Worm (Caenorhabditis elegans) whole organism, L3 larva: ENCODE results near the gene tsp-8.
A peak's percentile ranks its signal among the peaks of the same experiment; 100 is the strongest.

Experiments
- ZK546.5 ChIP-seq: sonication (generic microtip); optimal IDR thresholded peaks from 2 replicates; lab custom pipeline; 2017; ENCODE audit warnings: missing biosample characterization, missing genetic modification characterization
- aly-2 ChIP-seq: fragments of 150-350 bp; optimal IDR thresholded peaks from 2 replicates; lab custom pipeline; 2014; ENCODE audit warnings: missing biosample characterization, missing genetic modification characterization
- ceh-16 ChIP-seq: sonication (generic microtip); optimal IDR thresholded peaks from 2 replicates; lab custom pipeline; 2017; ENCODE audit warnings: missing biosample characterization, missing genetic modification characterization
- ceh-28 ChIP-seq: fragments of 150-350 bp; optimal IDR thresholded peaks from 2 replicates; lab custom pipeline; 2014; ENCODE audit warnings: missing biosample characterization, missing genetic modification reagents, missing genetic modification characterization
- ceh-82 ChIP-seq: fragments of 150-350 bp; optimal IDR thresholded peaks from 2 replicates; lab custom pipeline; 2014; ENCODE audit warnings: missing biosample characterization, missing genetic modification characterization
- ceh-9 ChIP-seq: sonication (generic microtip); optimal IDR thresholded peaks from 2 replicates; lab custom pipeline; 2018; ENCODE audit warnings: missing biosample characterization, missing genetic modification characterization
- daf-12 ChIP-seq: fragments of 150-350 bp; optimal IDR thresholded peaks from 2 replicates; lab custom pipeline; 2014; ENCODE audit warnings: missing biosample characterization, missing genetic modification reagents, missing genetic modification characterization
- egl-27 ChIP-seq: sonication (generic microtip); optimal IDR thresholded peaks from 4 replicates; lab custom pipeline; 2017; ENCODE audit warnings: missing biosample characterization, missing genetic modification reagents, missing genetic modification characterization
- egl-5 ChIP-seq: fragments of 150-350 bp; optimal IDR thresholded peaks from 2 replicates; lab custom pipeline; 2017; ENCODE audit warnings: missing biosample characterization, missing genetic modification reagents, missing genetic modification characterization, inconsistent platforms
- elt-2 ChIP-seq: sonication (generic microtip); optimal IDR thresholded peaks from 2 replicates; lab custom pipeline; 2016; ENCODE audit warnings: missing genetic modification reagents, mild to moderate bottlenecking, missing genetic modification characterization, missing compliant biosample characterization
- elt-3 ChIP-seq, 3 experiments: fragments of 150-350 bp in 1 of 3; sonication (generic microtip) in 2 of 3; optimal IDR thresholded peaks; 2 replicates in 2 of 3; 4 replicates in 1 of 3; lab custom pipeline; 2014 to 2017; ENCODE audit warnings: missing biosample characterization in 3 of 3, missing genetic modification characterization in 3 of 3
- fkh-10 ChIP-seq: sonication (generic microtip); optimal IDR thresholded peaks from 2 replicates; lab custom pipeline; 2017; ENCODE audit warnings: missing biosample characterization, missing genetic modification reagents, missing genetic modification characterization
- fos-1 ChIP-seq: fragments of 150-350 bp; optimal IDR thresholded peaks from 2 replicates; lab custom pipeline; 2014; ENCODE audit warnings: missing biosample characterization, missing genetic modification characterization
- hmg-11 ChIP-seq: sonication (generic microtip); optimal IDR thresholded peaks from 2 replicates; lab custom pipeline; 2016; ENCODE audit warnings: missing genetic modification characterization, missing compliant biosample characterization
- jun-1 ChIP-seq: fragments of 150-350 bp; optimal IDR thresholded peaks from 2 replicates; lab custom pipeline; 2014; ENCODE audit warnings: missing biosample characterization, missing genetic modification reagents, missing genetic modification characterization
- lin-15B ChIP-seq: fragments of 150-350 bp; optimal IDR thresholded peaks from 2 replicates; lab custom pipeline; 2014; ENCODE audit warnings: missing biosample characterization, missing genetic modification characterization
- mml-1 ChIP-seq: fragments of 150-350 bp; sonication (generic microtip); optimal IDR thresholded peaks from 3 replicates; lab custom pipeline; 2014; ENCODE audit warnings: missing biosample characterization, missing genetic modification characterization
- nfya-1 ChIP-seq: sonication (generic microtip); optimal IDR thresholded peaks from 2 replicates; lab custom pipeline; 2017; ENCODE audit warnings: missing genetic modification characterization, mild to moderate bottlenecking, missing compliant biosample characterization, antibody characterized with exemption, moderate library complexity; ENCODE audit not compliant: insufficient read depth
- nhr-11 ChIP-seq: fragments of 150-350 bp; optimal IDR thresholded peaks from 2 replicates; lab custom pipeline; 2014; ENCODE audit warnings: missing biosample characterization, missing genetic modification characterization
- nhr-12 ChIP-seq: fragments of 150-350 bp; optimal IDR thresholded peaks from 2 replicates; lab custom pipeline; 2014; ENCODE audit warnings: missing biosample characterization, missing genetic modification characterization
- nhr-23 ChIP-seq: fragments of 150-350 bp; optimal IDR thresholded peaks from 2 replicates; lab custom pipeline; 2014; ENCODE audit warnings: missing biosample characterization, missing genetic modification reagents, missing genetic modification characterization
- nhr-237 ChIP-seq: fragments of 150-350 bp; optimal IDR thresholded peaks from 2 replicates; lab custom pipeline; 2014; ENCODE audit warnings: missing biosample characterization, missing genetic modification characterization
- nhr-25 ChIP-seq: sonication (generic microtip); optimal IDR thresholded peaks from 2 replicates; lab custom pipeline; 2017; ENCODE audit warnings: missing biosample characterization, missing genetic modification characterization
- nhr-28 ChIP-seq: fragments of 150-350 bp; optimal IDR thresholded peaks from 2 replicates; lab custom pipeline; 2014; ENCODE audit warnings: missing biosample characterization, missing genetic modification characterization
- nhr-43 ChIP-seq: sonication (generic microtip); optimal IDR thresholded peaks from 2 replicates; lab custom pipeline; 2016; ENCODE audit warnings: mild to moderate bottlenecking, missing genetic modification characterization, missing compliant biosample characterization; ENCODE audit not compliant: poor library complexity, severe bottlenecking
- nhr-76 ChIP-seq: fragments of 150-350 bp; sonication (generic microtip); optimal IDR thresholded peaks from 5 replicates; lab custom pipeline; 2014; ENCODE audit warnings: missing biosample characterization, missing genetic modification characterization
- nhr-77 ChIP-seq: fragments of 150-350 bp; optimal IDR thresholded peaks from 2 replicates; lab custom pipeline; 2014; ENCODE audit warnings: missing biosample characterization, missing genetic modification characterization
- pha-4 ChIP-seq: fragments of 150-350 bp; optimal IDR thresholded peaks from 2 replicates; lab custom pipeline; 2014; ENCODE audit warnings: missing biosample characterization, missing genetic modification reagents, missing genetic modification characterization
- pqm-1 ChIP-seq: fragments of 150-350 bp; optimal IDR thresholded peaks from 2 replicates; lab custom pipeline; 2017; ENCODE audit warnings: missing biosample characterization, missing genetic modification characterization, inconsistent platforms
- sea-2 ChIP-seq: fragments of 150-350 bp; sonication (generic microtip); optimal IDR thresholded peaks from 4 replicates; lab custom pipeline; 2014; ENCODE audit warnings: missing biosample characterization, missing genetic modification reagents, missing genetic modification characterization
- skn-1 ChIP-seq: fragments of 150-350 bp; optimal IDR thresholded peaks from 2 replicates; lab custom pipeline; 2014; ENCODE audit warnings: missing biosample characterization, missing genetic modification characterization
- unc-39 ChIP-seq: sonication (generic microtip); optimal IDR thresholded peaks from 4 replicates; lab custom pipeline; 2017; ENCODE audit warnings: missing biosample characterization, missing genetic modification characterization
- zag-1 ChIP-seq: fragments of 150-350 bp; optimal IDR thresholded peaks from 2 replicates; lab custom pipeline; 2014; ENCODE audit warnings: missing biosample characterization, missing genetic modification characterization
- ztf-11 ChIP-seq: fragments of 150-350 bp; optimal IDR thresholded peaks from 2 replicates; lab custom pipeline; 2014; ENCODE audit warnings: missing biosample characterization, missing genetic modification characterization

The tsp-8 gene

DNA sequence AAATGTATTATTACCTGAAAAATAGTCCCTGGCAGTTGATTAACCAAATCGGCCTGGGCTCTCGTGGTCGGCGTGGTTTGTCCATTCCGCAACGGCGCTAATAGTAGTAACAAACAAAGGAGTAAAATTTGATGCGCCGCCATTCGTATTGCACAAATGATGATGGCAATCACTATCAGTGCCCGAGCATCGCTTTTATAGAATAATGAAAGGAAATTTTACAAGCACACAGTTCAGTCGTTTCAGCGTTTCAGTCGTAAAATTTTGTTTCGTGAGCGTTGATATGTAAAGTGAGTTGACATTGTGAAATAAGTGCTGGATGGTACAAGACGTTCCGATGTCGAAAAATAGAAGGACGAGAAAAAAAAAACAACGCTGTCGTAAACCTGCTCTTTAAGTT is 42.4 kb upstream of the tsp-8 start, which contains the start of gene Y16B4A.2:
Gene Y16B4A.2, minus strand, starts transcription at position 170 of the 400 bp plus-strand sequence.
- TF ChIP-seq egl-5 (tag; lab: Kevin White, UChicago) (no peak), pqm-1 (peak; percentile 51), daf-12 (tag; lab: Kevin White, UChicago) (no peak), nhr-76 (tag; lab: Kevin White, UChicago) (no peak), elt-2 (tag; lab: Kevin White, UChicago) (peak; percentile 53), aly-2 (no peak)

DNA sequence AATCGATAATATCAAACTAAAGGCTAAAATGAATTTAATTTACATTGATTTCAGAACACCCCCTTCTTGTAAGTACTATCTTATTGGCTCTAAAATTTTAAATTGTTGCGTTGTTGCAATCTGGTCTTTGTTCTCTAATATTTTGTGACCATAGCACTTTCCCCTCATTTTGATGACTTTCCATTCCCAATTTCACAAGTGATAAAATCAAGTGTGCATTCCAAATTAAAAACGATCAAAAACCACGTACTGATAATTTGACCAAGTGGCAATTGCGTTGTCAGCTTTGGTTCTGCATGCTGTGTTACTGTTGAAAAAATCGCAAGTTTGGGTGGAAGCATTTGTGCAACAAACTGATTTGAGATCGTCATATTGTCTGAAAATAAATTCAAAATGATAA is 41.0 kb upstream of the tsp-8 start:
- TF ChIP-seq elt-2 (tag; lab: Kevin White, UChicago) (peak; percentile 69), pqm-1 (peak; percentile 54), ztf-11 (tag; lab: Kevin White, UChicago) (no peak), egl-5 (tag; lab: Kevin White, UChicago) (no peak), nhr-237 (tag; lab: Kevin White, UChicago) (no peak), nhr-43 (tag; lab: Kevin White, UChicago) (no peak), unc-39 (tag; lab: Kevin White, UChicago) (no peak), sea-2 (no peak), ceh-28 (tag; lab: Kevin White, UChicago) (no peak), nhr-77 (tag; lab: Kevin White, UChicago) (no peak)
- TF ChIP-seq, all 47 proteins: peak for 2

DNA sequence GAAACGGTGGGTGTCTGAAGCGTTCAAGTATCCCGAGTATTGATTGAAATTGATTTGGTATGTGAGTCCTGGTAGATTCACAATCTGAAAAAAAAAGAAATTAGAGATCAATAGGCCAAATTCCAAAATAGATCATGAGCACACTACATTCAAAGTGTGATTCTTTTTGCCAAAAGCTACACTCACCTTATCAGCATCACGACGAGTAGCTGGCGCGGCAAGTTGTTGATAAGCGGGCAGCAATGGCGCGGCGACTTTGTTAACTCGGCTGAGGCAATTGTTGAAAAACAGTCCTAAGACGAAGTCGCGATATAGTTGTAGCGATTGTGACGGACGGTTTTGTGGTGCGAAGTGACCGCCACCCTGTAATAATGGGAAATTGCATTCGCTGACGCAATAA is 39.7 kb upstream of the tsp-8 start:
- no peak for TF ChIP-seq ztf-11 (tag; lab: Kevin White, UChicago)
- peak; percentile 73 for TF ChIP-seq pqm-1
- TF ChIP-seq nhr-25 (tag; lab: Kevin White, UChicago): no peak
- TF ChIP-seq elt-2 (tag; lab: Kevin White, UChicago): peak; percentile 78
- no peak for TF ChIP-seq nfya-1
- TF ChIP-seq fkh-10: no peak
- TF ChIP-seq daf-12 (tag; lab: Kevin White, UChicago): no peak
- no peak for TF ChIP-seq egl-27 (tag; lab: Kevin White, UChicago)
- no peak for TF ChIP-seq nhr-76 (tag; lab: Kevin White, UChicago)
- TF ChIP-seq mml-1 (tag; lab: Kevin White, UChicago): no peak
- TF ChIP-seq nhr-237 (tag; lab: Kevin White, UChicago): no peak
- no peak for TF ChIP-seq hmg-11 (tag; lab: Kevin White, UChicago)
- TF ChIP-seq ZK546.5 (tag; lab: Kevin White, UChicago): no peak
- no peak for TF ChIP-seq nhr-11
- no peak for TF ChIP-seq ceh-82 (tag; lab: Kevin White, UChicago)
- peak; percentile 31 for TF ChIP-seq jun-1 (tag; lab: Kevin White, UChicago)
- TF ChIP-seq nhr-43 (tag; lab: Kevin White, UChicago): no peak

DNA sequence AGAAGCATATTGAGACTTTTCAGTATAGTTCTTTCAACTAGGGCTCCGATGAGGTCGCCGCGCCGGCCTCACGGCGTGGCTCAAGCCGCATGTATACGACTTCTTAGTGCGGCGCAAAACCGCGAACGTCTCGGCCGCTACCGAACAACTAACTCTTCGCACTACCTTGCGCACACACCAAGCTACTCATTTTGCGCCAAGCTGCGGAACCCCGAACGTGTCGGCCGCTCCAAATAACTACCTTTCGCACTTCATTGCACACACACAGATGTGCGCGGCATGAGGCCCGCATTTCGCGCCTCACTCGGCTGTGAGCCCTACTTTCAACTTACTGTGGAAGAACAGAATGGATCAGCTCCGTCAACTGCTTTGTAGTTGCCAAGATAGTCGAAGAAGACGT is 38.5 kb upstream of the tsp-8 start:
- TF ChIP-seq nhr-12 (tag; lab: Kevin White, UChicago) (no peak), ceh-82 (tag; lab: Kevin White, UChicago) (no peak), ceh-9 (no peak), nhr-23 (tag; lab: Kevin White, UChicago) (no peak), nhr-237 (tag; lab: Kevin White, UChicago) (no peak)

DNA sequence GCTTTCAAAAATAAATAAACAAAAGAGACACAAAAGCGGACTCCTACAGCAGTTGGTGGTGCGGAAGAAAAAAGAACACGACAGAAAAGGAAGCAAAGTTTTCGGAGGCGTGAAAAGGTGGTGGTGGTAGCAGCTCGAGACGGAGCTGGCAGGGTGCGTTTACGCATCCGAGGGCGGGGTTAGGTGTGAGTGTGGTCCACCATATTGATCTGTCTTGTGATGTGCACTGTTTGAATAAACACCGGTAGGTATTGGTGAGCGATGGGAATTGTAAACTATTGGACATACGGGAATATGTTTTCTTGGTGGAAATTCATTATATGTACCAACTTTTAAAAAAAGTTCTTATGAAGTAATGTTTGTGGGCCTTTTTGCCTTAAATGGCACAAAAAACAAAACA is 31.7 kb upstream of the tsp-8 start, which contains the start of gene C05G5.5:
Gene C05G5.5, minus strand, starts transcription at position 101 of the 400 bp plus-strand sequence.
- TF ChIP-seq nhr-12 (tag; lab: Kevin White, UChicago) (no peak), ceh-28 (tag; lab: Kevin White, UChicago) (no peak), nfya-1 (no peak), fos-1 (tag; lab: Kevin White, UChicago) (no peak), zag-1 (no peak), skn-1 (tag; lab: Kevin White, UChicago) (no peak), daf-12 (tag; lab: Kevin White, UChicago) (no peak), nhr-11 (no peak), egl-5 (tag; lab: Kevin White, UChicago) (no peak), hmg-11 (tag; lab: Kevin White, UChicago) (no peak), elt-3 (tag; optimal IDR thresholded peaks at IDR 0.05; lab: Kevin White, UChicago) (no peak), nhr-77 (tag; lab: Kevin White, UChicago) (no peak), ztf-11 (tag; lab: Kevin White, UChicago) (no peak), elt-2 (tag; lab: Kevin White, UChicago) (no peak), egl-27 (tag; lab: Kevin White, UChicago) (no peak), lin-15B (no peak), ceh-16 (no peak), ceh-9 (no peak), nhr-28 (tag; lab: Kevin White, UChicago) (no peak), pha-4 (tag; lab: Kevin White, UChicago) (no peak)
